Worm (Caenorhabditis elegans) whole organism, young adult: ENCODE data around the gene C49G7.12.
A peak's percentile ranks its signal among the peaks of the same experiment; 100 is the strongest.

Experiments used
- B0336.3 ChIP-seq: fragments of 200-800 bp; sonication (Bioruptor generic); IDR thresholded peaks from 2 replicates; pipeline ENCODE4 v1.3.6; 2022; ENCODE audit warnings: missing genetic modification characterization, missing compliant biosample characterization
- C17E4.6 ChIP-seq: fragments of 200-800 bp; sonication (Bioruptor generic); IDR thresholded peaks from 2 replicates; pipeline ENCODE4 v1.3.6; 2022; ENCODE audit warnings: missing genetic modification reagents, missing genetic modification characterization, missing compliant biosample characterization
- D2030.7 ChIP-seq: fragments of 200-800 bp; sonication (Bioruptor generic); IDR thresholded peaks from 2 replicates; pipeline ENCODE4 v1.3.6; 2022; ENCODE audit warnings: missing genetic modification reagents, missing genetic modification characterization, missing compliant biosample characterization
- F23B12.7 ChIP-seq: sonication (generic microtip); optimal IDR thresholded peaks from 2 replicates; lab custom pipeline; 2017; ENCODE audit warnings: missing genetic modification characterization, mild to moderate bottlenecking, missing compliant biosample characterization, antibody characterized with exemption, moderate library complexity; ENCODE audit not compliant: insufficient read depth
- F33H1.4 ChIP-seq: fragments of 200-800 bp; sonication (Bioruptor generic); IDR thresholded peaks from 2 replicates; pipeline ENCODE4 v1.3.6; 2022; ENCODE audit warnings: missing genetic modification reagents, missing genetic modification characterization, missing compliant biosample characterization
- F39B2.1 ChIP-seq: fragments of 200-800 bp; sonication (Bioruptor generic); IDR thresholded peaks from 2 replicates; pipeline ENCODE4 v1.3.6; 2022; ENCODE audit warnings: missing genetic modification reagents, missing genetic modification characterization, missing compliant biosample characterization
- F55B11.4 ChIP-seq: sonication (generic microtip); optimal IDR thresholded peaks from 2 replicates; lab custom pipeline; 2016; ENCODE audit warnings: missing compliant biosample characterization, missing genetic modification characterization, borderline replicate concordance; ENCODE audit not compliant: insufficient read depth
- Y56A3A.18 ChIP-seq: fragments of 200-800 bp; sonication (Bioruptor generic); IDR thresholded peaks from 2 replicates; pipeline ENCODE4 v1.3.6; 2022; ENCODE audit warnings: missing genetic modification reagents, missing genetic modification characterization, missing compliant biosample characterization
- Y95B8A.8 ChIP-seq: fragments of 200-800 bp; sonication (Bioruptor generic); IDR thresholded peaks from 2 replicates; pipeline ENCODE4 v1.3.6; 2022; ENCODE audit warnings: missing genetic modification reagents, missing genetic modification characterization, missing compliant biosample characterization
- ZK185.1 ChIP-seq: sonication (generic microtip); optimal IDR thresholded peaks from 2 replicates; lab custom pipeline; 2016; ENCODE audit warnings: mild to moderate bottlenecking, missing genetic modification characterization, missing compliant biosample characterization; ENCODE audit not compliant: poor library complexity, severe bottlenecking
- aptf-2 ChIP-seq: fragments of 200-800 bp; sonication (Bioruptor generic); conservative IDR thresholded peaks from 2 replicates; pipeline ENCODE4 v1.3.6; 2022; ENCODE audit warnings: missing genetic modification reagents, missing genetic modification characterization, missing compliant biosample characterization
- aptf-3 ChIP-seq: fragments of 200-800 bp; sonication (Bioruptor generic); IDR thresholded peaks from 2 replicates; pipeline ENCODE4 v1.3.6; 2022; ENCODE audit warnings: missing genetic modification characterization, missing compliant biosample characterization
- atf-7 ChIP-seq: sonication (generic microtip); optimal IDR thresholded peaks from 2 replicates; lab custom pipeline; 2017; ENCODE audit warnings: mild to moderate bottlenecking, missing genetic modification characterization, missing compliant biosample characterization
- attf-5 ChIP-seq: fragments of 200-800 bp; sonication (Bioruptor generic); optimal IDR thresholded peaks from 2 replicates; lab custom pipeline; 2018; ENCODE audit warnings: mild to moderate bottlenecking, missing genetic modification characterization, missing compliant biosample characterization
- bed-2 ChIP-seq: fragments of 200-800 bp; sonication (Bioruptor generic); IDR thresholded peaks from 2 replicates; pipeline ENCODE4 v1.3.6; 2022; ENCODE audit warnings: missing genetic modification reagents, missing genetic modification characterization, missing compliant biosample characterization
- cebp-1 ChIP-seq, 2 experiments: fragments of 200-800 bp in 1 of 2; sonication (Bioruptor generic) in 1 of 2; sonication (generic microtip) in 1 of 2; IDR thresholded peaks in 1 of 2; optimal IDR thresholded peaks in 1 of 2; 2 replicates each; pipeline versions ENCODE4 v1.3.6 to Lab custom; 2017 to 2022; ENCODE audit warnings: missing compliant biosample characterization in 2 of 2, missing genetic modification characterization in 2 of 2, mild to moderate bottlenecking in 1 of 2, missing genetic modification reagents in 1 of 2, moderate library complexity in 1 of 2
- ceh-40 ChIP-seq: fragments of 200-800 bp; sonication (Bioruptor generic); IDR thresholded peaks from 2 replicates; pipeline ENCODE4 v1.3.6; 2022; ENCODE audit warnings: missing genetic modification characterization, missing compliant biosample characterization
- chd-7 ChIP-seq: sonication (generic microtip); optimal IDR thresholded peaks from 2 replicates; lab custom pipeline; 2016; ENCODE audit warnings: mild to moderate bottlenecking, missing genetic modification characterization, moderate library complexity, missing compliant biosample characterization
- dox-1 ChIP-seq: fragments of 200-800 bp; sonication (Bioruptor generic); IDR thresholded peaks from 2 replicates; pipeline ENCODE4 v1.3.6; 2022; ENCODE audit warnings: missing genetic modification reagents, missing genetic modification characterization, missing compliant biosample characterization
- egl-18 ChIP-seq: fragments of 200-800 bp; sonication (Bioruptor generic); IDR thresholded peaks from 2 replicates; pipeline ENCODE4 v1.3.6; 2022; ENCODE audit warnings: missing genetic modification reagents, missing genetic modification characterization, missing compliant biosample characterization
- egl-44 ChIP-seq: fragments of 200-800 bp; sonication (Bioruptor generic); IDR thresholded peaks from 2 replicates; pipeline ENCODE4 v1.3.6; 2022; ENCODE audit warnings: missing genetic modification reagents, missing genetic modification characterization, missing compliant biosample characterization
- ekl-4 ChIP-seq: fragments of 200-800 bp; sonication (Bioruptor generic); IDR thresholded peaks from 2 replicates; pipeline ENCODE4 v1.3.6; 2022; ENCODE audit warnings: missing genetic modification reagents, missing genetic modification characterization, missing compliant biosample characterization
- ets-4 ChIP-seq: fragments of 200-800 bp; sonication (Bioruptor generic); optimal IDR thresholded peaks from 2 replicates; lab custom pipeline; 2018; ENCODE audit warnings: mild to moderate bottlenecking, missing genetic modification characterization, missing compliant biosample characterization
- hmg-20 ChIP-seq: fragments of 200-800 bp; sonication (Bioruptor generic); IDR thresholded peaks from 2 replicates; pipeline ENCODE4 v1.3.6; 2022; ENCODE audit warnings: missing genetic modification reagents, missing genetic modification characterization, missing compliant biosample characterization
- hrde-1 ChIP-seq: sonication (generic microtip); optimal IDR thresholded peaks from 2 replicates; lab custom pipeline; 2016; ENCODE audit warnings: missing genetic modification characterization, mild to moderate bottlenecking, missing compliant biosample characterization, moderate library complexity, missing genotype, missing genetic modification reagents, borderline replicate concordance
- let-607 ChIP-seq, 2 experiments: fragments of 200-800 bp in 1 of 2; sonication (Bioruptor generic) in 1 of 2; sonication (generic microtip) in 1 of 2; optimal IDR thresholded peaks; 2 replicates each; lab custom pipeline; 2016 to 2018; ENCODE audit warnings: mild to moderate bottlenecking in 2 of 2, missing compliant biosample characterization in 2 of 2, missing genetic modification characterization in 2 of 2, moderate library complexity in 2 of 2, missing genotype in 1 of 2
- lin-35 ChIP-seq, 3 experiments: fragments of 150-350 bp in 2 of 3; sonication (generic microtip) in 1 of 3; optimal IDR thresholded peaks; 2 replicates each; lab custom pipeline; 2014 to 2018; ENCODE audit warnings: missing biosample characterization in 3 of 3, missing genetic modification characterization in 3 of 3, missing genetic modification reagents in 3 of 3
- lin-40 ChIP-seq: sonication (generic microtip); optimal IDR thresholded peaks from 2 replicates; lab custom pipeline; 2016; ENCODE audit warnings: missing genetic modification characterization, mild to moderate bottlenecking, missing compliant biosample characterization, missing genotype, missing genetic modification reagents
- lsy-27 ChIP-seq: sonication (generic microtip); optimal IDR thresholded peaks from 2 replicates; lab custom pipeline; 2017; ENCODE audit warnings: missing genetic modification characterization, mild to moderate bottlenecking, missing compliant biosample characterization, antibody characterized with exemption, missing genotype, borderline replicate concordance; ENCODE audit not compliant: insufficient read depth
- madf-3 ChIP-seq: fragments of 200-800 bp; sonication (Bioruptor generic); IDR thresholded peaks from 2 replicates; pipeline ENCODE4 v1.3.6; 2022; ENCODE audit warnings: missing genetic modification reagents, missing genetic modification characterization, missing compliant biosample characterization
- mcd-1 ChIP-seq: fragments of 200-800 bp; sonication (Bioruptor generic); IDR thresholded peaks from 2 replicates; pipeline ENCODE4 v1.3.6; 2022; ENCODE audit warnings: missing genetic modification reagents, missing genetic modification characterization, missing compliant biosample characterization
- mes-4 ChIP-seq: sonication (generic microtip); optimal IDR thresholded peaks from 2 replicates; lab custom pipeline; 2016; ENCODE audit warnings: missing genotype, missing genetic modification characterization, missing compliant biosample characterization
- nfya-2 ChIP-seq: fragments of 200-800 bp; sonication (Bioruptor generic); IDR thresholded peaks from 2 replicates; pipeline ENCODE4 v1.3.6; 2022; ENCODE audit warnings: missing genetic modification reagents, missing genetic modification characterization, missing compliant biosample characterization
- nhr-80 ChIP-seq: sonication (generic microtip); optimal IDR thresholded peaks from 2 replicates; lab custom pipeline; 2016; ENCODE audit warnings: missing genetic modification characterization, missing compliant biosample characterization
- pha-4 ChIP-seq: fragments of 150-350 bp; sonication (generic microtip); optimal IDR thresholded peaks from 2 replicates; lab custom pipeline; 2014; ENCODE audit warnings: missing biosample characterization, missing genetic modification reagents, missing genetic modification characterization
- sea-2 ChIP-seq: fragments of 200-800 bp; sonication (Bioruptor generic); IDR thresholded peaks from 2 replicates; pipeline ENCODE4 v1.3.6; 2022; ENCODE audit warnings: missing genetic modification characterization, missing compliant biosample characterization
- snpc-1.1 ChIP-seq: sonication (generic microtip); optimal IDR thresholded peaks from 2 replicates; lab custom pipeline; 2017; ENCODE audit warnings: missing genetic modification characterization, mild to moderate bottlenecking, missing compliant biosample characterization, antibody characterized with exemption, moderate library complexity, missing genotype, missing genetic modification reagents; ENCODE audit not compliant: insufficient read depth
- snpc-4 ChIP-seq, 5 experiments: fragments of 150-350 bp in 1 of 5; sonication (generic microtip) in 4 of 5; optimal IDR thresholded peaks; 2 replicates each; lab custom pipeline; 2014 to 2018; ENCODE audit warnings: missing genetic modification characterization in 5 of 5, missing biosample characterization in 3 of 5, antibody characterized with exemption in 2 of 5, mild to moderate bottlenecking in 2 of 5, missing compliant biosample characterization in 2 of 5, missing genotype in 2 of 5, moderate library complexity in 2 of 5, missing genetic modification reagents in 1 of 5
- unc-62 ChIP-seq: fragments of 150-350 bp; optimal IDR thresholded peaks from 2 replicates; lab custom pipeline; 2014; ENCODE audit warnings: missing biosample characterization, missing genetic modification reagents, missing genetic modification characterization
- zim-3 ChIP-seq: sonication (generic microtip); optimal IDR thresholded peaks from 2 replicates; lab custom pipeline; 2017; ENCODE audit warnings: mild to moderate bottlenecking, missing genetic modification characterization, moderate library complexity, missing compliant biosample characterization
- ztf-18 ChIP-seq: sonication (generic microtip); optimal IDR thresholded peaks from 2 replicates; lab custom pipeline; 2016; ENCODE audit warnings: missing genotype, mild to moderate bottlenecking, missing genetic modification characterization, missing compliant biosample characterization
- ztf-22 ChIP-seq: fragments of 200-800 bp; sonication (Bioruptor generic); optimal IDR thresholded peaks from 2 replicates; lab custom pipeline; 2018; ENCODE audit warnings: mild to moderate bottlenecking, missing genetic modification characterization, moderate library complexity, missing compliant biosample characterization
- ztf-26 ChIP-seq: sonication (generic microtip); optimal IDR thresholded peaks from 2 replicates; lab custom pipeline; 2017; ENCODE audit warnings: missing genetic modification characterization, missing compliant biosample characterization
- ztf-28 ChIP-seq: fragments of 200-800 bp; sonication (Bioruptor generic); IDR thresholded peaks from 2 replicates; pipeline ENCODE4 v1.3.6; 2022; ENCODE audit warnings: missing genetic modification reagents, missing genetic modification characterization, missing compliant biosample characterization
- ztf-3 ChIP-seq: fragments of 200-800 bp; sonication (Bioruptor generic); optimal IDR thresholded peaks from 2 replicates; lab custom pipeline; 2018; ENCODE audit warnings: mild to moderate bottlenecking, missing genetic modification characterization, missing compliant biosample characterization

The C49G7.12 gene

ce11 chrV:4024777-4025176 is 13.4 kb upstream of the C49G7.12 start, which contains the start of gene K09D9.1 (continued):
- TF ChIP-seq aptf-3 (GFP tag; lab: Robert Waterston, UW) (no peak), ztf-22 (GFP tag; lab: Kevin White, UChicago) (peak; percentile 57), atf-7 (tag; lab: Kevin White, UChicago) (peak; percentile 79), nhr-80 (tag; lab: Kevin White, UChicago) (peak; percentile 93), unc-62 (GFP tag; lab: Kevin White, UChicago) (peak; percentile 97), F33H1.4 (GFP tag; lab: Robert Waterston, UW) (no peak), dox-1 (GFP tag; lab: Robert Waterston, UW) (peak; percentile 53; the same call in 1 of the 2 replicates), C17E4.6 (no peak), ceh-40 (GFP tag; lab: Robert Waterston, UW) (no peak), aptf-2 (no peak), cebp-1 (GFP tag; IDR thresholded peaks at IDR 0.05; lab: Robert Waterston, UW) (peak; percentile 93), cebp-1 (tag; optimal IDR thresholded peaks at IDR 0.05; lab: Kevin White, UChicago) (peak; percentile 95), lin-35 (GFP tag; optimal IDR thresholded peaks at IDR 0.05; lab: Kevin White, UChicago) (no peak), ztf-28 (GFP tag; lab: Robert Waterston, UW) (no peak), ets-4 (GFP tag; lab: Kevin White, UChicago) (peak; percentile 2), ekl-4 (GFP tag; lab: Robert Waterston, UW) (no peak), let-607 (tag; optimal IDR thresholded peaks at IDR 0.05; lab: Kevin White, UChicago) (peak in 1 of 2 experiments; percentile 29), mcd-1 (GFP tag; lab: Robert Waterston, UW) (no peak), D2030.7 (GFP tag; lab: Robert Waterston, UW) (no peak), attf-5 (GFP tag; lab: Kevin White, UChicago) (peak; percentile 19), Y56A3A.18 (GFP tag; lab: Robert Waterston, UW) (no peak), snpc-1.1 (no peak), nfya-2 (no peak), ztf-26 (tag; lab: Kevin White, UChicago) (no peak), Y95B8A.8 (no peak), ZK185.1 (tag; lab: Kevin White, UChicago) (peak; percentile 31), zim-3 (tag; lab: Kevin White, UChicago) (no peak), mes-4 (tag; lab: Kevin White, UChicago) (no peak), pha-4 (tag; lab: Kevin White, UChicago) (peak; percentile 63), F23B12.7 (no peak), sea-2 (GFP tag; lab: Robert Waterston, UW) (no peak)

ce11 chrV:4029627-4030026 is 8.6 kb upstream of the C49G7.12 start:
- TF ChIP-seq hrde-1 (tag; lab: Kevin White, UChicago) (no peak), hmg-20 (GFP tag; lab: Robert Waterston, UW) (no peak), ets-4 (GFP tag; lab: Kevin White, UChicago) (no peak), aptf-3 (GFP tag; lab: Robert Waterston, UW) (peak; percentile 50; the same call in 1 of the 2 replicates), D2030.7 (GFP tag; lab: Robert Waterston, UW) (no peak), F39B2.1 (GFP tag; lab: Robert Waterston, UW) (no peak), snpc-4 (GFP tag; optimal IDR thresholded peaks at IDR 0.05; lab: Kevin White, UChicago) (no peak), snpc-4 (tag; optimal IDR thresholded peaks at IDR 0.05; lab: Kevin White, UChicago) (no peak), F55B11.4 (no peak), madf-3 (GFP tag; lab: Robert Waterston, UW) (no peak), egl-44 (no peak), chd-7 (tag; lab: Kevin White, UChicago) (no peak), lsy-27 (tag; lab: Kevin White, UChicago) (no peak), unc-62 (GFP tag; lab: Kevin White, UChicago) (no peak), ztf-26 (tag; lab: Kevin White, UChicago) (no peak), egl-18 (no peak), Y56A3A.18 (GFP tag; lab: Robert Waterston, UW) (0 out of 2 replicates have a peak, but pooled peaks have one; percentile 11), bed-2 (GFP tag; lab: Robert Waterston, UW) (no peak), ztf-3 (GFP tag; lab: Kevin White, UChicago) (no peak), B0336.3 (GFP tag; lab: Robert Waterston, UW) (0 out of 2 replicates have a peak, but pooled peaks have one; percentile 16), lin-40 (tag; lab: Kevin White, UChicago) (no peak), ztf-18 (tag; lab: Kevin White, UChicago) (no peak), nhr-80 (tag; lab: Kevin White, UChicago) (peak; percentile 20)
